Fruit fly (Drosophila melanogaster): Measurements from ENCODE around the gene CG1647.

The CG1647 gene

dm6 chr3R:28829328-28829916 is 9.4 kb downstream of the CG1647 start (continued):
- TF ChIP-seq Med (GFP tag) (peak; percentile 70), B-H1 (GFP tag; IDR thresholded peaks at IDR 0.05) (no peak), CG6254 (GFP tag; optimal IDR thresholded peaks at IDR 0.05) (no peak), E2f2 (GFP tag; IDR thresholded peaks at IDR 0.05) (no peak), ftz-f1 (GFP tag; optimal IDR thresholded peaks at IDR 0.05) (peak; percentile 27), CG17186 (GFP tag; optimal IDR thresholded peaks at IDR 0.05) (no peak), B-H2 (GFP tag; optimal IDR thresholded peaks at IDR 0.05) (peak; percentile 16), CG10979 (tag; optimal IDR thresholded peaks at IDR 0.05) (no peak), CG17612 (GFP tag; IDR thresholded peaks at IDR 0.05) (no peak), CG11085 (GFP tag; IDR thresholded peaks at IDR 0.05) (no peak), mam (GFP tag; optimal IDR thresholded peaks at IDR 0.05) (no peak), CG8359 (GFP tag; optimal IDR thresholded peaks at IDR 0.05; ENCODE audit: borderline replicate concordance) (no peak), HLH3B (GFP tag; IDR thresholded peaks at IDR 0.05) (no peak), CG6683 (GFP tag; optimal IDR thresholded peaks at IDR 0.05) (no peak), CG10321 (GFP tag; IDR thresholded peaks at IDR 0.05) (no peak), sob (GFP tag; IDR thresholded peaks at IDR 0.05) (no peak), yki (optimal IDR thresholded peaks at IDR 0.05) (no peak), tup (GFP tag; optimal IDR thresholded peaks at IDR 0.05) (no peak), D19B (GFP tag; optimal IDR thresholded peaks at IDR 0.05) (no peak), MBD-R2 (GFP tag; IDR thresholded peaks at IDR 0.05) (no peak), CG18262 (tag; optimal IDR thresholded peaks at IDR 0.05) (no peak), bsh (GFP tag; optimal IDR thresholded peaks at IDR 0.05) (no peak), CG31224 (GFP tag; IDR thresholded peaks at IDR 0.05) (no peak), CG9215 (GFP tag; IDR thresholded peaks at IDR 0.05) (no peak), HmgZ (tag; optimal IDR thresholded peaks at IDR 0.05) (peak; percentile 32), en (GFP tag; optimal IDR thresholded peaks at IDR 0.05) (no peak), CG12744 (GFP tag; optimal IDR thresholded peaks at IDR 0.05) (no peak), sug (tag; optimal IDR thresholded peaks at IDR 0.05) (peak; percentile 73), NfI (GFP tag; optimal IDR thresholded peaks at IDR 0.05) (no peak), Deaf1 (tag; optimal IDR thresholded peaks at IDR 0.05) (no peak), CG31388 (GFP tag; optimal IDR thresholded peaks at IDR 0.05) (no peak), CG5953 (GFP tag; IDR thresholded peaks at IDR 0.05) (no peak), CG15269 (tag; optimal IDR thresholded peaks at IDR 0.05) (no peak), pfk (GFP tag; optimal IDR thresholded peaks at IDR 0.05) (no peak), gcm (GFP tag; optimal IDR thresholded peaks at IDR 0.05) (no peak), jumu (GFP tag; optimal IDR thresholded peaks at IDR 0.05) (no peak), repo (GFP tag; optimal IDR thresholded peaks at IDR 0.05) (no peak), sc (optimal IDR thresholded peaks at IDR 0.05) (no peak), sc (GFP tag; optimal IDR thresholded peaks at IDR 0.05) (no peak), CG3065 (GFP tag; optimal IDR thresholded peaks at IDR 0.05) (no peak), CG1529 (GFP tag; optimal IDR thresholded peaks at IDR 0.05) (no peak), H2.0 (GFP tag; IDR thresholded peaks at IDR 0.05) (no peak), maf-S (GFP tag; optimal IDR thresholded peaks at IDR 0.05) (no peak), GATAe (GFP tag; conservative IDR thresholded peaks at IDR 0.05) (peak; percentile 90), btn (GFP tag; optimal IDR thresholded peaks at IDR 0.05) (no peak), Stat92E (GFP tag; optimal IDR thresholded peaks at IDR 0.05) (no peak), sens (GFP tag) (peak; percentile 8), CG7745 (tag; optimal IDR thresholded peaks at IDR 0.05) (no peak), CG30431 (GFP tag; optimal IDR thresholded peaks at IDR 0.05) (no peak), CHES-1-like (GFP tag; optimal IDR thresholded peaks at IDR 0.05) (no peak), CG8388 (GFP tag; optimal IDR thresholded peaks at IDR 0.05) (no peak), exex (tag; optimal IDR thresholded peaks at IDR 0.05) (peak; percentile 82)
